Worm (Caenorhabditis elegans): ENCODE data around the gene Y38H6C.21.

Gene Y38H6C.21

DNA sequence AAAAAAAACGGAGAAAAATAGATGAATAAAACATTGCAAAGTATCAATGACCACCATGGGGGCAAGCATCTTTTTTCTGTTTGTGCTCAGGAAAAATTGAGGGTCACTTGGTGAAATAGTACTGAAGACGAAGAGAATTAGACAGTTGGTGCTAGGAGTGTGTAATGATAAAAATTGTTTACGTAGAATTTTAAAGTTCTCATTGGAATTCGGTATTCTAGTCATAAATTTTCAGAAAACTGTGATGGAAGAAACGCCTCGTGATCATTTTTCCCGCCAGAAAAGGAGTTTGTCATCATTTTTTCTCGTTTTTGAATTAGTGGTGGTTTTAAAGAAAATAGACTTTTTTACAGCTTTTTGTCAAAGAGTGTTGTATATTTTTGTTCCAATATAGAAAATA lies 10.5 kb downstream of the Y38H6C.21 start:
- no peak for TF ChIP-seq ceh-18 (tag; optimal IDR thresholded peaks at IDR 0.05)
- no peak for TF ChIP-seq pqm-1 (tag; optimal IDR thresholded peaks at IDR 0.05)
- TF ChIP-seq pat-9 (tag; optimal IDR thresholded peaks at IDR 0.05) = no peak
- no peak for TF ChIP-seq hlh-15 (tag; optimal IDR thresholded peaks at IDR 0.05)
- TF ChIP-seq pha-2 (tag; optimal IDR thresholded peaks at IDR 0.05) = no peak
- no peak for TF ChIP-seq nfya-1 (tag; optimal IDR thresholded peaks at IDR 0.05)
- TF ChIP-seq syd-9 (tag; optimal IDR thresholded peaks at IDR 0.05) = no peak
- TF ChIP-seq sdc-2 (tag; optimal IDR thresholded peaks at IDR 0.05) = no peak
- no peak for TF ChIP-seq C38D4.7 (GFP tag; optimal IDR thresholded peaks at IDR 0.05)
- TF ChIP-seq eyg-1 (tag; optimal IDR thresholded peaks at IDR 0.05) = no peak
- no peak for TF ChIP-seq hlh-8 (tag; optimal IDR thresholded peaks at IDR 0.05)

DNA sequence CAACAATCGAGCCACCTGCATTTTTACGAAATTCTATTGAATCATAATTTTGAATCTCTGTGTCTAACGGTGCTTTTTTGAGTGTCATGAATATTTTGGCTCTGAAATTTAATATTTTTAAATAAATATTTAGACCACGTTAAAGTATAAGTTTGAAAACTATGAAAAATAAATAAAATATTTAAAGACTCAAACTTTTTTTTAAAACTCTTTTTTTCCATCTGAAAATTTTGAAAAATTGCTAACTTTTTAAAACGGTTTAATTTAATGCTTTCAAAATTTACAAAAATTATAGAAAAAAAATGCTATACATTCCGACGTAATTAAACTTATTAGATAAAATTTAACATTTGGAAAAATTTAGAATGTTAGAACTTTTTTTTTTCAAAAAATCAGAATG lies 11.0 kb downstream of the Y38H6C.21 start, which contains the start of gene slc-36.3:
Gene slc-36.3, minus strand, starts transcription at position 101 of the 400 bp plus-strand sequence.
- no peak for TF ChIP-seq madf-2 (tag; optimal IDR thresholded peaks at IDR 0.05)
- no peak for TF ChIP-seq nfya-1 (tag; optimal IDR thresholded peaks at IDR 0.05)
- no peak for TF ChIP-seq ceh-18 (tag; optimal IDR thresholded peaks at IDR 0.05)
- TF ChIP-seq nhr-232 (tag; optimal IDR thresholded peaks at IDR 0.05) = no peak
- no peak for TF ChIP-seq K02D7.2 (tag; optimal IDR thresholded peaks at IDR 0.05)
- no peak for TF ChIP-seq unc-3 (GFP tag; conservative IDR thresholded peaks at IDR 0.05)
- no peak for TF ChIP-seq unc-3 (tag; optimal IDR thresholded peaks at IDR 0.05)
- TF ChIP-seq ttx-3 (tag; optimal IDR thresholded peaks at IDR 0.05) = no peak
- no peak for TF ChIP-seq F13H6.1 (tag; optimal IDR thresholded peaks at IDR 0.05)
- TF ChIP-seq lim-6 (tag; optimal IDR thresholded peaks at IDR 0.05) = no peak
- TF ChIP-seq K09A11.1 (tag; optimal IDR thresholded peaks at IDR 0.05; ENCODE audit: insufficient read depth) = no peak
- TF ChIP-seq pqm-1 (tag; optimal IDR thresholded peaks at IDR 0.05) = no peak

DNA sequence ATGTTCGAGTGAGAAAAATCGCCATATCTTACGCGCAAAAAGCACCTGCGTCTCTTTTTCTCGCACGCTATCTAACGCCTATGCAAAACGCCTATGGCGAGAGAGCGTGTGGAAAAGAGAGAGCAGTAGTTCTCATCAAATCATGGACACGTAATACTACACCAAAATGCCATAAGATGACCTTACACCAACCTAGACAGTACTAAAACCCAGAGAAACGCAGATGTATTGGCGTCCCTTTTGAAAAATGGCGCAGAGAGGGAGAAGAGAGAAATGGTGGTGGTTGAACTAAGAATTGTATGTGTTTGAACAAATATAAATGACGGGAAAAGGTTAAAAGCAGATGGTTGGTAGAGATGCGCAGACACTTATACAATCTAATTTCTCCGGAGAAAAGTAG lies 16.0 kb downstream of the Y38H6C.21 start, which contains the start of gene Y38H6C.16:
Gene Y38H6C.16, minus strand, starts transcription at position 293 of the 400 bp plus-strand sequence.
- TF ChIP-seq ceh-31 (tag; optimal IDR thresholded peaks at IDR 0.05) (no peak), unc-42 (tag; optimal IDR thresholded peaks at IDR 0.05) (no peak), elt-2 (tag; optimal IDR thresholded peaks at IDR 0.05) (peak; percentile 14)

DNA sequence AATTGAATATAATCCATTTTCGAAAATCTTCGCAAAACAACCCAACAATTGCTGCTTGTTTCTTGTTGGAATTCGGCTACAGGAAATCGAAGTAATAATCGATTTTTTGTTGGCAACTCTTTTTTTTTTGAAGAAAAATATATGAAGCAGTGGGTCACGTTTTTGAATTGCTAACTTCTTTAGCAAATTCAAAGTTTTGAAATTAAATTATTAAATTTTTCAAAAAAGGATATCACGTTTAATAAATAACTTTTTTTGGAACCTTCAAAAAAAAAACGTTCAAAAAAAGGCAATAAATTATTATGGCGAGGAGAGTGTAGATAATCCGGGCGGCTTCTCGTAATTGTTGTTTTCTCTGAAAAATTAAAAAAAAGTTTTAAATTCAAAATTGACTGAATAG lies 18.9 kb downstream of the Y38H6C.21 start, which contains the start of gene Y38H6C.15:
Gene Y38H6C.15, minus strand, starts transcription at position 101 of the 400 bp plus-strand sequence.
- no peak for TF ChIP-seq pat-9 (tag; optimal IDR thresholded peaks at IDR 0.05)
- TF ChIP-seq ceh-2 (tag; optimal IDR thresholded peaks at IDR 0.05) = no peak
- TF ChIP-seq fkh-6 (tag; optimal IDR thresholded peaks at IDR 0.05) = no peak
- TF ChIP-seq ttx-3 (tag; optimal IDR thresholded peaks at IDR 0.05) = no peak
- no peak for TF ChIP-seq odd-2 (tag; optimal IDR thresholded peaks at IDR 0.05)
- no peak for TF ChIP-seq nhr-232 (tag; optimal IDR thresholded peaks at IDR 0.05)
- no peak for TF ChIP-seq ceh-45 (GFP tag; IDR thresholded peaks at IDR 0.05)
- no peak for TF ChIP-seq ceh-31 (tag; optimal IDR thresholded peaks at IDR 0.05)

DNA sequence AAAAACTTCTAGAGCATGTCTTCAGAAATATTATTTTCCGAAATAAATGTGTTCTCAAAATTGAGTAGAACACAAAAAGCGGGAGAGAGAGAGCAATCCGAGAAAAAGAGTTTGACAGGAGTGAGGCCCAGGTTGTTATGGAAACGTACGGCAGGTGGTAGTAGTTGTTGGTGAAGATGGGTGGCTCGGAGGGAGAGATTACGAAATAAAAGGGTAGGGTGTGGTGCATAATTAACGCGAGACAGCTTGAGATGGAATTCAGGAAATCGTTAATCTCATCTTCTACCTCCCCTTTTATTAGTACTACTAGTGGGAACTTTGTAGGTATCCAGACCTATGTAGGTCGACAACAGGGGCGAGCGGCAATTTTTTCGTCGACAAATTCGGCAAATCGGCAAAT lies 21.0 kb downstream of the Y38H6C.21 start, which contains the start of gene famh-161:
Gene famh-161, minus strand, starts transcription at position 101 of the 400 bp plus-strand sequence.
- TF ChIP-seq pax-1 (tag; optimal IDR thresholded peaks at IDR 0.05) (no peak), ztf-16 (tag; optimal IDR thresholded peaks at IDR 0.05) (no peak)

DNA sequence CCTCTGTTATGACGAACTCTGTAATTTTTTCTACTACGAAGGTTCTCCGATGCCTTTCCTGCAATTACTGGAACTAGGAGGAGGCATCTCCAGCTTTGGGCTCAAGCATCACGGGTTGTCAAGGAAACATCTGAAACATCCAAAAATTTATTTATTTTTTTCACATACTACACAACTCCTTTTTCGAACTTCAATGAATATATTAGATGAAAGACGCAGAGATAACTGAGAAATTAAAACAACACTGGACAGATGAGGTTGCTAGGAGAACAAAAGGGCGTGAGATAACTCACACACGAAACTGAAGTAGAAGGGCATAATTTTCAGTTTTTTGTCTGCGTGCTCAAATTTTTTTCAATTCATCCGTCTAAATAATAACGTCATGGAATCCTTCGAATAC lies 27.6 kb downstream of the Y38H6C.21 start, which contains the start of gene Y38H6C.13:
Gene Y38H6C.13, plus strand, starts transcription at position 301 of the 400 bp plus-strand sequence.
- TF ChIP-seq tbx-7 (tag; optimal IDR thresholded peaks at IDR 0.05) (no peak), gmeb-2 (tag; optimal IDR thresholded peaks at IDR 0.05) (no peak), tbx-2 (tag; optimal IDR thresholded peaks at IDR 0.05) (no peak), unc-55 (GFP tag; optimal IDR thresholded peaks at IDR 0.05) (no peak)

Measured in whole organism, late embryonic.